Worm (Caenorhabditis elegans): ENCODE measurements around the gene ZC239.21.

DNA sequence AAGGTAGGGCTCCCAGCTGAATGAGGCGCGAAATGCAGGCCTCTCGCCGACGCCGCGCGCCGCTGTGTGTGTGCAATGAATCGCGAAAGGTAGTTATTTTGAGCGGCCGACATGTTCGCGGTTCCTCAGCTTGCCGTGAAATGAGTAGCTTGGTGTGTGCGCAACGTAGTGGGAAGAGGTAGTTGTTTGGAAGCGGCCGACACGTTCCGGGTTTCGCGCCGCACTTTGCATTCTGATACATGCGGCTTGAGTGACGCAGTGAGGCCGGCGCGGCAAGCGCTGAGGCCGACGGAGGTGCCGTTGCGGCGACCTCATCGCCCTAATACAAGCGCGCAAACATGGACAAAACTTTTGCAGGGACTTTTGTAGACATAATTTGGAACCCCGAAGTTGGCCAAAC, 11.0 kb upstream of the ZC239.21 start:
- TF ChIP-seq cog-1 (tag; optimal IDR thresholded peaks at IDR 0.05) = no peak
- TF ChIP-seq ztf-23 (GFP tag; IDR thresholded peaks at IDR 0.05) = no peak
- TF ChIP-seq tab-1 (GFP tag; IDR thresholded peaks at IDR 0.05) = no peak
- no peak for TF ChIP-seq med-1 (GFP tag; optimal IDR thresholded peaks at IDR 0.05; ENCODE audit: insufficient read depth)
- TF ChIP-seq ztf-29 (GFP tag; IDR thresholded peaks at IDR 0.05) = no peak
- TF ChIP-seq klf-2 (GFP tag; conservative IDR thresholded peaks at IDR 0.05) = no peak

All from whole organism, midembryonic.